Fruit fly (Drosophila melanogaster) whole organism, embryonic: ENCODE results near the gene SPR.

Source experiments
- Aef1 ChIP-seq: fragments of 200-800 bp; sonication (Bioruptor generic); IDR thresholded peaks from 3 replicates; pipeline ENCODE4 v1.3.6; 2022; ENCODE audit warnings: missing biosample characterization, missing genetic modification characterization
- CG11247 ChIP-seq: fragments of 200-800 bp; sonication (Bioruptor generic); IDR thresholded peaks from 2 replicates; pipeline ENCODE4 v1.3.6; 2022; ENCODE audit warnings: missing biosample characterization, missing genetic modification characterization
- CG11398 ChIP-seq: fragments of 200-800 bp; sonication (Bioruptor generic); optimal IDR thresholded peaks from 2 replicates; lab custom pipeline; 2016; ENCODE audit warnings: missing biosample characterization, missing genetic modification characterization
- CG11723 ChIP-seq: fragments of 200-800 bp; sonication (Bioruptor generic); optimal IDR thresholded peaks from 2 replicates; lab custom pipeline; 2017; ENCODE audit warnings: missing biosample characterization, mild to moderate bottlenecking, missing genetic modification characterization
- CG12219 ChIP-seq: fragments of 200-800 bp; sonication (Bioruptor generic); optimal IDR thresholded peaks from 3 replicates; lab custom pipeline; 2018; ENCODE audit warnings: missing biosample characterization, mild to moderate bottlenecking, missing genetic modification characterization
- CG13287 ChIP-seq: fragments of 200-800 bp; sonication (Bioruptor generic); IDR thresholded peaks from 2 replicates; pipeline ENCODE4 v1.3.6; 2022; ENCODE audit warnings: missing biosample characterization, missing genetic modification characterization; ENCODE audit not compliant: partially characterized antibody
- CG15696 ChIP-seq: fragments of 200-800 bp; sonication (Bioruptor generic); optimal IDR thresholded peaks from 2 replicates; lab custom pipeline; 2019; ENCODE audit warnings: missing biosample characterization, mild to moderate bottlenecking, missing genetic modification characterization, moderate library complexity
- CG1832 ChIP-seq: fragments of 200-800 bp; sonication (Bioruptor generic); optimal IDR thresholded peaks from 2 replicates; lab custom pipeline; 2017; ENCODE audit warnings: missing biosample characterization, mild to moderate bottlenecking, missing genetic modification characterization, inconsistent platforms
- CG3163 ChIP-seq: fragments of 200-800 bp; sonication (Bioruptor generic); optimal IDR thresholded peaks from 3 replicates; lab custom pipeline; 2016; ENCODE audit warnings: missing biosample characterization, missing genetic modification characterization
- CG4730 ChIP-seq: fragments of 200-800 bp; sonication (Bioruptor generic); IDR thresholded peaks from 2 replicates; pipeline ENCODE4 v1.3.6; 2022; ENCODE audit warnings: missing biosample characterization, missing genetic modification characterization
- CG6689 ChIP-seq: fragments of 200-800 bp; sonication (Bioruptor generic); IDR thresholded peaks from 2 replicates; pipeline ENCODE4 v1.3.6; 2022; ENCODE audit warnings: missing biosample characterization, missing genetic modification characterization
- CG8388 ChIP-seq: fragments of 200-800 bp; sonication (Bioruptor generic); optimal IDR thresholded peaks from 2 replicates; lab custom pipeline; 2019; ENCODE audit warnings: missing biosample characterization, mild to moderate bottlenecking, missing genetic modification characterization, moderate library complexity
- CG8478 ChIP-seq: fragments of >200 bp; optimal IDR thresholded peaks from 2 replicates; lab custom pipeline; 2018
- CG8944 ChIP-seq: fragments of 200-800 bp; sonication (Bioruptor generic); optimal IDR thresholded peaks from 3 replicates; lab custom pipeline; 2016; ENCODE audit warnings: missing biosample characterization, missing genetic modification characterization
- Camta ChIP-seq: fragments of 200-800 bp; sonication (Bioruptor generic); optimal IDR thresholded peaks from 2 replicates; lab custom pipeline; 2016; ENCODE audit warnings: missing biosample characterization, missing genetic modification characterization
- Dfd ChIP-seq, 2 experiments: fragments of >200 bp; optimal IDR thresholded peaks; 2 replicates each; lab custom pipeline; 2017; ENCODE audit warnings: missing biosample characterization in 2 of 2, missing genetic modification characterization in 2 of 2
- Doc2 ChIP-seq: fragments of 200-800 bp; sonication (Bioruptor generic); IDR thresholded peaks from 2 replicates; pipeline ENCODE4 v1.3.6; 2022; ENCODE audit warnings: missing biosample characterization, missing genetic modification characterization
- Gsc ChIP-seq: fragments of 200-800 bp; sonication (Bioruptor generic); IDR thresholded peaks from 2 replicates; pipeline ENCODE4 v1.3.6; 2022; ENCODE audit warnings: missing biosample characterization, missing genetic modification characterization
- HHEX ChIP-seq: fragments of 200-800 bp; sonication (Bioruptor generic); optimal IDR thresholded peaks from 3 replicates; lab custom pipeline; 2017; ENCODE audit warnings: missing biosample characterization, mild to moderate bottlenecking, missing genetic modification characterization, missing genetic modification reagents
- HLH4C ChIP-seq: fragments of 200-800 bp; sonication (Bioruptor generic); IDR thresholded peaks from 3 replicates; pipeline ENCODE4 v1.3.6; 2022; ENCODE audit warnings: missing biosample characterization, missing genetic modification characterization; ENCODE audit not compliant: partially characterized antibody
- Hmx ChIP-seq: fragments of 200-800 bp; sonication (Bioruptor generic); optimal IDR thresholded peaks from 2 replicates; lab custom pipeline; 2016; ENCODE audit warnings: missing biosample characterization, missing genetic modification characterization
- Hr39 ChIP-seq: fragments of >200 bp; optimal IDR thresholded peaks from 2 replicates; lab custom pipeline; 2017
- MTF-1 ChIP-seq: fragments of 200-800 bp; sonication (Bioruptor generic); optimal IDR thresholded peaks from 2 replicates; lab custom pipeline; 2018; ENCODE audit warnings: missing biosample characterization, mild to moderate bottlenecking, missing genetic modification characterization, borderline replicate concordance
- Xbp1 ChIP-seq: fragments of 200-800 bp; sonication (Bioruptor generic); optimal IDR thresholded peaks from 3 replicates; lab custom pipeline; 2016; ENCODE audit warnings: missing biosample characterization, mild to moderate bottlenecking, missing genetic modification characterization
- bcd ChIP-seq: fragments of 200-800 bp; sonication (Bioruptor generic); optimal IDR thresholded peaks from 2 replicates; lab custom pipeline; 2017; ENCODE audit warnings: missing biosample characterization, mild to moderate bottlenecking, missing genetic modification characterization
- bigmax ChIP-seq: fragments of 200-800 bp; sonication (Bioruptor generic); optimal IDR thresholded peaks from 2 replicates; lab custom pipeline; 2018; ENCODE audit warnings: missing biosample characterization, mild to moderate bottlenecking, missing genetic modification characterization
- cg ChIP-seq: fragments of 200-800 bp; sonication (Bioruptor generic); optimal IDR thresholded peaks from 3 replicates; lab custom pipeline; 2019; ENCODE audit warnings: missing biosample characterization, mild to moderate bottlenecking, missing genetic modification characterization, moderate library complexity
- chinmo ChIP-seq: fragments of 200-800 bp; sonication (Bioruptor generic); IDR thresholded peaks from 4 replicates; pipeline ENCODE4 v1.3.6; 2022; ENCODE audit warnings: missing biosample characterization, missing genetic modification characterization; ENCODE audit not compliant: partially characterized antibody
- crol ChIP-seq: fragments of 200-800 bp; sonication (Bioruptor generic); IDR thresholded peaks from 2 replicates; pipeline ENCODE4 v1.3.6; 2022; ENCODE audit warnings: missing biosample characterization, missing genetic modification characterization
- dimm ChIP-seq: fragments of 200-800 bp; sonication (Bioruptor generic); IDR thresholded peaks from 2 replicates; pipeline ENCODE4 v1.3.6; 2022; ENCODE audit warnings: missing biosample characterization, missing genetic modification characterization
- ftz-f1 ChIP-seq: fragments of 200-800 bp; sonication (Bioruptor generic); optimal IDR thresholded peaks from 2 replicates; lab custom pipeline; 2016; ENCODE audit warnings: missing biosample characterization, missing genetic modification characterization
- gce ChIP-seq: fragments of 200-800 bp; sonication (Bioruptor generic); IDR thresholded peaks from 3 replicates; pipeline ENCODE4 v1.3.6; 2022; ENCODE audit warnings: missing biosample characterization, missing genetic modification characterization
- grn ChIP-seq: fragments of 200-800 bp; sonication (Bioruptor generic); optimal IDR thresholded peaks from 3 replicates; lab custom pipeline; 2017; ENCODE audit warnings: missing biosample characterization, missing genetic modification characterization
- hb ChIP-seq: fragments of 200-800 bp; sonication (Bioruptor generic); IDR thresholded peaks from 3 replicates; pipeline ENCODE4 v1.3.6; 2022; ENCODE audit warnings: missing biosample characterization, missing genetic modification characterization; ENCODE audit not compliant: partially characterized antibody
- her ChIP-seq: fragments of 200-800 bp; sonication (Bioruptor generic); optimal IDR thresholded peaks from 2 replicates; lab custom pipeline; 2016; ENCODE audit warnings: missing biosample characterization, missing genetic modification characterization
- hkb ChIP-seq, 2 experiments: fragments of 200-800 bp in 1 of 2; fragments of >200 bp in 1 of 2; sonication (Bioruptor generic) in 1 of 2; IDR thresholded peaks in 1 of 2; optimal IDR thresholded peaks in 1 of 2; 2 replicates each; pipeline versions ENCODE4 v1.3.6 to Lab custom; 2017 to 2022; ENCODE audit warnings: missing biosample characterization in 1 of 2, missing genetic modification characterization in 1 of 2
- inv ChIP-seq: fragments of 200-800 bp; sonication (Bioruptor generic); IDR thresholded peaks from 2 replicates; pipeline ENCODE4 v1.3.6; 2022; ENCODE audit warnings: missing biosample characterization, missing genetic modification characterization; ENCODE audit not compliant: partially characterized antibody
- jumu ChIP-seq: fragments of 200-800 bp; sonication (Bioruptor generic); optimal IDR thresholded peaks from 3 replicates; lab custom pipeline; 2016; ENCODE audit warnings: missing biosample characterization, missing genetic modification characterization
- ken ChIP-seq: fragments of 200-800 bp; sonication (Bioruptor generic); IDR thresholded peaks from 3 replicates; pipeline ENCODE4 v1.3.6; 2022; ENCODE audit warnings: missing biosample characterization, missing genetic modification characterization
- lilli ChIP-seq: fragments of 200-800 bp; sonication (Bioruptor generic); optimal IDR thresholded peaks from 3 replicates; lab custom pipeline; 2016; ENCODE audit warnings: missing biosample characterization, missing genetic modification characterization
- luna ChIP-seq: fragments of 200-800 bp; sonication (Bioruptor generic); optimal IDR thresholded peaks from 2 replicates; lab custom pipeline; 2016; ENCODE audit warnings: missing biosample characterization, missing genetic modification characterization
- org-1 ChIP-seq: fragments of 200-800 bp; sonication (Bioruptor generic); optimal IDR thresholded peaks from 2 replicates; lab custom pipeline; 2017; ENCODE audit warnings: missing biosample characterization, missing genetic modification characterization
- pzg ChIP-seq: fragments of 200-800 bp; sonication (Bioruptor generic); optimal IDR thresholded peaks from 3 replicates; lab custom pipeline; 2018; ENCODE audit warnings: missing biosample characterization, mild to moderate bottlenecking, missing genetic modification characterization, moderate library complexity
- slp2 ChIP-seq: fragments of 200-800 bp; sonication (Bioruptor generic); optimal IDR thresholded peaks from 2 replicates; lab custom pipeline; 2016; ENCODE audit warnings: missing biosample characterization, missing genetic modification characterization
- yki ChIP-seq: fragments of >200 bp; optimal IDR thresholded peaks from 3 replicates; lab custom pipeline; 2018
- z ChIP-seq: fragments of 200-800 bp; sonication (Bioruptor generic); IDR thresholded peaks from 3 replicates; pipeline ENCODE4 v1.3.6; 2022; ENCODE audit warnings: missing biosample characterization, missing genetic modification characterization
- zf30C ChIP-seq: fragments of 200-800 bp; sonication (Bioruptor generic); optimal IDR thresholded peaks from 3 replicates; lab custom pipeline; 2018; ENCODE audit warnings: missing biosample characterization, mild to moderate bottlenecking, missing genetic modification characterization

The SPR gene

dm6 chrX:5418555-5419044 lies 27.9 kb upstream of the SPR start (continued):
- no peak for TF ChIP-seq HHEX (GFP tag; lab: Kevin White, UChicago)
- TF ChIP-seq ftz-f1 (GFP tag; lab: Kevin White, UChicago) = no peak
- TF ChIP-seq CG11398 (GFP tag; lab: Kevin White, UChicago) = no peak
- TF ChIP-seq bcd = no peak
- no peak for TF ChIP-seq CG13287 (GFP tag; lab: Robert Waterston, UW)
- peak; percentile 73 for TF ChIP-seq CG3163 (GFP tag; lab: Kevin White, UChicago)
- peak; percentile 6; the same call in 1 of the 2 replicates for TF ChIP-seq crol (GFP tag; lab: Robert Waterston, UW)
- no peak for TF ChIP-seq CG6689
- TF ChIP-seq, all 482 proteins: peak for 9

- TF ChIP-seq ken (GFP tag; lab: Robert Waterston, UW) (peak; percentile 86), Camta (GFP tag; lab: Kevin White, UChicago) (peak; percentile 69), bigmax (no peak), lilli (GFP tag; lab: Kevin White, UChicago) (peak; percentile 73), grn (GFP tag; lab: Kevin White, UChicago) (no peak), luna (peak; percentile 28), Gsc (GFP tag; lab: Robert Waterston, UW) (no peak), chinmo (peak; percentile 63; the same call in 2 of the 4 replicates), yki (lab: Kevin White, UChicago) (no peak), Doc2 (no peak), Hr39 (lab: Kevin White, UChicago) (no peak), hb (GFP tag; lab: Robert Waterston, UW) (no peak), Aef1 (GFP tag; lab: Robert Waterston, UW) (peak; percentile 69), org-1 (GFP tag; lab: Kevin White, UChicago) (peak; percentile 73), Dfd (GFP tag; optimal IDR thresholded peaks at IDR 0.05; lab: Kevin White, UChicago) (no peak), CG8478 (no peak), HLH4C (no peak), CG11723 (GFP tag; lab: Kevin White, UChicago) (peak; percentile 16), CG4730 (peak; percentile 75), CG11247 (GFP tag; lab: Robert Waterston, UW) (peak; percentile 67; the same call in 1 of the 2 replicates), CG13287 (GFP tag; lab: Robert Waterston, UW) (peak; percentile 34; the same call in 1 of the 2 replicates), CG12219 (GFP tag; lab: Kevin White, UChicago) (peak; percentile 60), MTF-1 (GFP tag; lab: Kevin White, UChicago) (no peak), jumu (GFP tag; lab: Kevin White, UChicago) (peak; percentile 78), her (GFP tag; lab: Kevin White, UChicago) (no peak), zf30C (GFP tag; lab: Kevin White, UChicago) (no peak), cg (GFP tag; lab: Kevin White, UChicago) (peak; percentile 54), pzg (GFP tag; lab: Kevin White, UChicago) (no peak), gce (GFP tag; lab: Robert Waterston, UW) (peak; percentile 72; the same call in 1 of the 3 replicates), CG15696 (peak; percentile 9), Hmx (no peak), CG8388 (GFP tag; lab: Kevin White, UChicago) (peak; percentile 63), CG1832 (GFP tag; lab: Kevin White, UChicago) (no peak), inv (GFP tag; lab: Robert Waterston, UW) (no peak), z (GFP tag; lab: Robert Waterston, UW) (no peak), CG8944 (GFP tag; lab: Kevin White, UChicago) (peak; percentile 48), Xbp1 (GFP tag; lab: Kevin White, UChicago) (peak; percentile 72), hkb (optimal IDR thresholded peaks at IDR 0.05; lab: Kevin White, UChicago) (no peak), hkb (GFP tag; IDR thresholded peaks at IDR 0.05; lab: Robert Waterston, UW) (peak; percentile 88), dimm (GFP tag; lab: Robert Waterston, UW) (no peak), slp2 (peak; percentile 37)
Measured at dm6 chrX:5419045-5419901, 27.2 kb upstream of the SPR start.
